Worm (Caenorhabditis elegans) whole organism, early embryonic: ENCODE data around the gene srt-20.

ENCODE experiments used
- B0310.2 ChIP-seq: sonication (generic microtip); optimal IDR thresholded peaks from 2 replicates; lab custom pipeline; 2016; ENCODE audit warnings: mild to moderate bottlenecking, missing genetic modification characterization, missing compliant biosample characterization
- F13C5.2 ChIP-seq: sonication (generic microtip); optimal IDR thresholded peaks from 2 replicates; lab custom pipeline; 2017; ENCODE audit warnings: mild to moderate bottlenecking, missing genetic modification characterization, inconsistent platforms, missing compliant biosample characterization
- aly-1 ChIP-seq: sonication (generic microtip); optimal IDR thresholded peaks from 2 replicates; lab custom pipeline; 2016; ENCODE audit warnings: missing genetic modification characterization, missing compliant biosample characterization
- ama-1 ChIP-seq: fragments of 150-350 bp; optimal IDR thresholded peaks from 2 replicates; lab custom pipeline; 2014
- ceh-13 ChIP-seq: fragments of 200-800 bp; sonication (Bioruptor generic); optimal IDR thresholded peaks from 2 replicates; lab custom pipeline; 2018; ENCODE audit warnings: mild to moderate bottlenecking, missing genetic modification characterization, missing compliant biosample characterization
- flt-1 ChIP-seq: fragments of 200-800 bp; sonication (Bioruptor generic); IDR thresholded peaks from 2 replicates; pipeline ENCODE4 v1.3.6; 2022; ENCODE audit warnings: missing genetic modification characterization, missing compliant biosample characterization
- hmbx-1 ChIP-seq: sonication (generic microtip); optimal IDR thresholded peaks from 2 replicates; lab custom pipeline; 2016; ENCODE audit warnings: mild to moderate bottlenecking, missing genetic modification characterization, missing compliant biosample characterization
- hmg-4 ChIP-seq: fragments of 200-800 bp; sonication (Bioruptor generic); optimal IDR thresholded peaks from 2 replicates; lab custom pipeline; 2018; ENCODE audit warnings: mild to moderate bottlenecking, missing genetic modification characterization, missing compliant biosample characterization
- pes-1 ChIP-seq: fragments of 200-800 bp; sonication (Bioruptor generic); IDR thresholded peaks from 2 replicates; pipeline ENCODE4 v1.3.6; 2022; ENCODE audit warnings: missing genetic modification reagents, missing genetic modification characterization, missing compliant biosample characterization
- sea-1 ChIP-seq: fragments of 200-800 bp; sonication (Bioruptor generic); conservative IDR thresholded peaks from 2 replicates; pipeline ENCODE4 v1.3.6; 2022; ENCODE audit warnings: missing genetic modification characterization, missing compliant biosample characterization
- tbx-11 ChIP-seq: fragments of 200-800 bp; sonication (Bioruptor generic); IDR thresholded peaks from 2 replicates; pipeline ENCODE4 v1.3.6; 2022; ENCODE audit warnings: missing genetic modification characterization, missing compliant biosample characterization
- tbx-37 ChIP-seq: fragments of 200-800 bp; sonication (Bioruptor generic); conservative IDR thresholded peaks from 2 replicates; pipeline ENCODE4 v1.3.6; 2022; ENCODE audit warnings: missing genetic modification reagents, missing genetic modification characterization, missing compliant biosample characterization

ce11 chrV:4295920-4296319 lies 17.3 kb upstream of the srt-20 start, which contains the start of gene F47D2.11:
- TF ChIP-seq pes-1 (GFP tag; lab: Robert Waterston, UW) (no peak), flt-1 (GFP tag; lab: Robert Waterston, UW) (no peak), F13C5.2 (tag; lab: Kevin White, UChicago) (no peak), ceh-13 (no peak), ama-1 (lab: Kevin White, UChicago) (no peak), aly-1 (tag; lab: Kevin White, UChicago) (no peak), tbx-37 (GFP tag; lab: Robert Waterston, UW) (no peak), hmg-4 (GFP tag; lab: Kevin White, UChicago) (no peak), B0310.2 (tag; lab: Kevin White, UChicago) (no peak), hmbx-1 (no peak), tbx-11 (GFP tag; lab: Robert Waterston, UW) (no peak), sea-1 (GFP tag; lab: Robert Waterston, UW) (no peak)
